Fruit fly (Drosophila melanogaster) whole organism, adult: ENCODE data around the gene CG13994.

Experiments used
- CG11617 ChIP-seq: fragments of 200-800 bp; sonication (Bioruptor generic); optimal IDR thresholded peaks from 2 replicates; lab custom pipeline; 2017; ENCODE audit warnings: mild to moderate bottlenecking, missing biosample characterization, missing genetic modification reagents, missing genetic modification characterization
- CG12768 ChIP-seq: fragments of 200-800 bp; sonication (Bioruptor generic); optimal IDR thresholded peaks from 2 replicates; lab custom pipeline; 2017; ENCODE audit warnings: missing biosample characterization, missing genetic modification characterization, mild to moderate bottlenecking, moderate library complexity, missing genetic modification reagents
- CG14711 ChIP-seq: fragments of 200-800 bp; sonication (Bioruptor generic); optimal IDR thresholded peaks from 2 replicates; lab custom pipeline; 2018; ENCODE audit warnings: missing biosample characterization, mild to moderate bottlenecking, missing genetic modification characterization, moderate library complexity
- CG1620 ChIP-seq: fragments of 200-800 bp; sonication (Bioruptor generic); optimal IDR thresholded peaks from 2 replicates; lab custom pipeline; 2016; ENCODE audit warnings: missing biosample characterization, missing genetic modification characterization
- CG33017 ChIP-seq: fragments of 200-800 bp; sonication (Bioruptor generic); optimal IDR thresholded peaks from 2 replicates; lab custom pipeline; 2018; ENCODE audit warnings: missing biosample characterization, mild to moderate bottlenecking, missing genetic modification characterization, moderate library complexity
- CG5204 ChIP-seq: fragments of 200-800 bp; sonication (Bioruptor generic); optimal IDR thresholded peaks from 2 replicates; lab custom pipeline; 2016; ENCODE audit warnings: missing biosample characterization, missing genetic modification characterization
- CG7045 ChIP-seq: fragments of 200-800 bp; sonication (Bioruptor generic); optimal IDR thresholded peaks from 2 replicates; lab custom pipeline; 2017; ENCODE audit warnings: missing biosample characterization, mild to moderate bottlenecking, missing genetic modification characterization
- CG7101 ChIP-seq: fragments of 200-800 bp; sonication (Bioruptor generic); optimal IDR thresholded peaks from 2 replicates; lab custom pipeline; 2018; ENCODE audit warnings: missing biosample characterization, mild to moderate bottlenecking, missing genetic modification characterization, moderate library complexity
- Clk ChIP-seq: fragments of 200-800 bp; sonication (Bioruptor generic); optimal IDR thresholded peaks from 2 replicates; lab custom pipeline; 2017; ENCODE audit warnings: missing biosample characterization, missing genetic modification characterization
- Crg-1 ChIP-seq: fragments of 200-800 bp; sonication (Bioruptor generic); optimal IDR thresholded peaks from 2 replicates; lab custom pipeline; 2016; ENCODE audit warnings: missing biosample characterization, missing genetic modification characterization
- Hr96 ChIP-seq: fragments of 200-800 bp; sonication (Bioruptor generic); optimal IDR thresholded peaks from 2 replicates; lab custom pipeline; 2016; ENCODE audit warnings: missing biosample characterization, missing genetic modification characterization
- Mnt ChIP-seq: fragments of 200-800 bp; sonication (Bioruptor generic); optimal IDR thresholded peaks from 2 replicates; lab custom pipeline; 2016; ENCODE audit warnings: missing biosample characterization, mild to moderate bottlenecking, missing genetic modification characterization
- bab1 ChIP-seq: fragments of 200-800 bp; sonication (Bioruptor generic); optimal IDR thresholded peaks from 3 replicates; lab custom pipeline; 2019; ENCODE audit warnings: missing biosample characterization, mild to moderate bottlenecking, missing genetic modification characterization, moderate library complexity
- cic ChIP-seq: fragments of 200-800 bp; sonication (Bioruptor generic); optimal IDR thresholded peaks from 2 replicates; lab custom pipeline; 2017; ENCODE audit warnings: missing biosample characterization, mild to moderate bottlenecking, missing genetic modification characterization, moderate library complexity
- cnc ChIP-seq, 2 experiments: fragments of >200 bp; optimal IDR thresholded peaks; 2 replicates each; lab custom pipeline; 2017
- kay ChIP-seq: fragments of 200-800 bp; sonication (Bioruptor generic); peaks from one replicate; lab custom pipeline; 2016; ENCODE audit warnings: missing biosample characterization, missing genetic modification characterization, borderline replicate concordance
- ovo ChIP-seq: fragments of 200-800 bp; sonication (Bioruptor generic); optimal IDR thresholded peaks from 2 replicates; lab custom pipeline; 2016; ENCODE audit warnings: missing biosample characterization, missing genetic modification characterization
- pad ChIP-seq: fragments of 200-800 bp; sonication (Bioruptor generic); optimal IDR thresholded peaks from 3 replicates; lab custom pipeline; 2017; ENCODE audit warnings: missing biosample characterization, missing genetic modification characterization, mild to moderate bottlenecking, moderate library complexity, missing genetic modification reagents
- tj ChIP-seq: fragments of 200-800 bp; sonication (Bioruptor generic); optimal IDR thresholded peaks from 3 replicates; lab custom pipeline; 2017; ENCODE audit warnings: missing biosample characterization, mild to moderate bottlenecking, missing genetic modification characterization, moderate library complexity
- toe ChIP-seq: fragments of 200-800 bp; sonication (Bioruptor generic); optimal IDR thresholded peaks from 2 replicates; lab custom pipeline; 2016; ENCODE audit warnings: missing biosample characterization, missing genetic modification characterization

Gene CG13994

DNA sequence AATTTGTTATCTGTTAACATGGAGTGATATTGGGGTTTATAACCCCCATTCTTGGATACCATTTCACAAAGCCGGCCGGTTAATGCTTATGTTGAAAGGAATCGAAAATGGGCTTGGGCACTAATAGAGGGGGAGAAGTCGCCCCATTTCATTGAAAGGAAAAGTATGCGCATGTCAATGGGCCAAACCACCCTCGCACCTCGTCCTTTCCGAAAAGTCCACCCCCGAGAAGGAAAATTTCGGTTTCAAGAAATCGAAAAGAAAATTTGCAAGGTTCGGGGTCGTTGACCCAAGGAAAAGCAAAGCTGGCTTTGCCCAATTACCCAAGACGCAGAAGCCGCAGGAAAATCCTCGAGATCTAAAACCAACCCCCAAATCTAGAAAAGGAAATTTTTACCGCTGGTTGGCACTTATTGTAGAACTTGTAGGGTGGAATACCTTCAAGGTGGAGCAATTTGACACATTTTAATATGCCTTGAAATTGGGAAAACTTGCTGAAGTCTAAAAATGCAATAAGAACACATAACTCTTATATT lies 14.1 kb downstream of the CG13994 start:
- TF ChIP-seq cic (GFP tag; lab: Kevin White, UChicago) = no peak
- TF ChIP-seq pad = no peak
- no peak for TF ChIP-seq kay (GFP tag; lab: Kevin White, UChicago)
- TF ChIP-seq cnc (optimal IDR thresholded peaks at IDR 0.05; lab: Kevin White, UChicago) = no peak
- TF ChIP-seq CG12768 = no peak
- TF ChIP-seq CG1620 (GFP tag; lab: Kevin White, UChicago) = no peak
- no peak for TF ChIP-seq tj (GFP tag; lab: Kevin White, UChicago)
- no peak for TF ChIP-seq CG14711 (tag; lab: Kevin White, UChicago)
- TF ChIP-seq Hr96 = no peak
- no peak for TF ChIP-seq bab1 (GFP tag; lab: Kevin White, UChicago)
- TF ChIP-seq CG5204 (GFP tag; lab: Kevin White, UChicago) = no peak
- no peak for TF ChIP-seq CG33017 (tag; lab: Kevin White, UChicago)
- TF ChIP-seq CG7045 (GFP tag; lab: Kevin White, UChicago) = no peak
- no peak for TF ChIP-seq Mnt
- TF ChIP-seq Clk (GFP tag; lab: Kevin White, UChicago) = no peak

- TF ChIP-seq kay (GFP tag; lab: Kevin White, UChicago) (peak; percentile 98), CG1620 (GFP tag; lab: Kevin White, UChicago) (no peak)
Measured at dm6 chr2L:6077632-6078031, 14.8 kb downstream of the CG13994 start.

DNA sequence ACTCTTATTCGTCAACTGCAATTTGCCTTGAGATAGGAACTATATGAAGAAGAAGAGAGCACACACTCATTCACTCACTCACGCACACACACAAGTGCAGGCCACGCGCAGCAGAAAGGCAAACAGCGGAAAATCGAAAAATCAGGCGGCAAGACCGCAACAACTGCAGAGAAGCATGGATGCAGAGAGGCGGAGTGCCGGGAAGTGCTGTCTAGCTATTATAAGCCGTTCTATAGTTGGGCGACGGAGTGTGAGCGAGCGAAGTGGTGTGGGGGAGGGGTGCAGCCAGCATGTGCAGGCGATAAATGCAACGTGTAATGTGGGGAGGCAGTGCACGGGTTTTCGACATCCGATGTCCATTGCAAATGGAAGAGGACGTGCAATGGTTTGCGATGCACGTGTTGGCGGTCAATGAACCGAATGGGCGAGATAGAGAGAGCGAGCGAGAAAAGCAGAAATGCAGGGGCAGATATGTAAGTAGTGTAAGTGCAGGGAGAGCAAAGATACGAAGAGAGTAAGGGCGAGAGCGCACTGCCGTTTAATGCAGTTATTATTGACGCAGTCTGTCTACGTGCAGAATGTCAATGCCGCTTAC lies 16.1 kb downstream of the CG13994 start:
- peak; percentile 31 for TF ChIP-seq CG1620 (GFP tag; lab: Kevin White, UChicago)
- peak; percentile 99 for TF ChIP-seq Mnt
- peak; percentile 88 for TF ChIP-seq ovo (GFP tag; lab: Kevin White, UChicago)
- peak; percentile 68 for TF ChIP-seq toe (GFP tag; lab: Kevin White, UChicago)
- peak; percentile 91 for TF ChIP-seq CG12768
- peak; percentile 99 for TF ChIP-seq kay (GFP tag; lab: Kevin White, UChicago)
- peak in 1 of 2 experiments; percentile 90 for TF ChIP-seq cnc (optimal IDR thresholded peaks at IDR 0.05; lab: Kevin White, UChicago)
- TF ChIP-seq CG7101 (tag; lab: Kevin White, UChicago) = peak; percentile 40
- TF ChIP-seq Clk (GFP tag; lab: Kevin White, UChicago) = peak; percentile 91
- TF ChIP-seq CG7045 (GFP tag; lab: Kevin White, UChicago) = peak; percentile 13
- TF ChIP-seq Crg-1 (GFP tag; lab: Kevin White, UChicago) = peak; percentile 81
- TF ChIP-seq CG14711 (tag; lab: Kevin White, UChicago) = peak; percentile 18
- peak; percentile 100 for TF ChIP-seq cic (GFP tag; lab: Kevin White, UChicago)
- peak; percentile 100 for TF ChIP-seq tj (GFP tag; lab: Kevin White, UChicago)
- peak; percentile 5 for TF ChIP-seq bab1 (GFP tag; lab: Kevin White, UChicago)
- TF ChIP-seq CG33017 (tag; lab: Kevin White, UChicago) = peak; percentile 55
- TF ChIP-seq Hr96 = no peak
- TF ChIP-seq CG11617 (GFP tag; lab: Kevin White, UChicago) = peak; percentile 48
- TF ChIP-seq CG5204 (GFP tag; lab: Kevin White, UChicago) = no peak
- peak; percentile 86 for TF ChIP-seq pad

- TF ChIP-seq pad (peak; percentile 46), ovo (GFP tag; lab: Kevin White, UChicago) (peak; percentile 69), cic (GFP tag; lab: Kevin White, UChicago) (peak; percentile 97), Clk (GFP tag; lab: Kevin White, UChicago) (peak; percentile 74), CG12768 (peak; percentile 87), toe (GFP tag; lab: Kevin White, UChicago) (peak; percentile 70), CG14711 (tag; lab: Kevin White, UChicago) (peak; percentile 8), cnc (optimal IDR thresholded peaks at IDR 0.05; lab: Kevin White, UChicago) (no peak), Crg-1 (GFP tag; lab: Kevin White, UChicago) (peak; percentile 52), Hr96 (peak; percentile 63), CG7045 (GFP tag; lab: Kevin White, UChicago) (peak; percentile 74), CG7101 (tag; lab: Kevin White, UChicago) (peak; percentile 62), bab1 (GFP tag; lab: Kevin White, UChicago) (no peak), kay (GFP tag; lab: Kevin White, UChicago) (peak; percentile 85), CG1620 (GFP tag; lab: Kevin White, UChicago) (peak; percentile 56), CG11617 (GFP tag; lab: Kevin White, UChicago) (peak; percentile 22), Mnt (peak; percentile 67), tj (GFP tag; lab: Kevin White, UChicago) (peak; percentile 21), CG33017 (tag; lab: Kevin White, UChicago) (peak; percentile 39), CG5204 (GFP tag; lab: Kevin White, UChicago) (peak; percentile 8)
Measured at dm6 chr2L:6080329-6080728, 17.5 kb downstream of the CG13994 start.

dm6 chr2L:6081134-6081832 lies 18.5 kb downstream of the CG13994 start:
- TF ChIP-seq kay (GFP tag; lab: Kevin White, UChicago) (peak; percentile 81), CG5204 (GFP tag; lab: Kevin White, UChicago) (no peak), cic (GFP tag; lab: Kevin White, UChicago) (peak; percentile 89), pad (peak; percentile 37), Clk (GFP tag; lab: Kevin White, UChicago) (peak; percentile 22), Crg-1 (GFP tag; lab: Kevin White, UChicago) (no peak), Mnt (peak; percentile 54), CG7101 (tag; lab: Kevin White, UChicago) (peak; percentile 42), tj (GFP tag; lab: Kevin White, UChicago) (peak; percentile 70), CG33017 (tag; lab: Kevin White, UChicago) (no peak), CG1620 (GFP tag; lab: Kevin White, UChicago) (peak; percentile 17), CG14711 (tag; lab: Kevin White, UChicago) (no peak), CG12768 (peak; percentile 67), ovo (GFP tag; lab: Kevin White, UChicago) (no peak), Hr96 (peak; percentile 34), toe (GFP tag; lab: Kevin White, UChicago) (peak; percentile 29), CG11617 (GFP tag; lab: Kevin White, UChicago) (peak; percentile 11)
